Fruit fly (Drosophila melanogaster): ENCODE measurements around the gene CG13950.

Gene CG13950

dm6 chr2L:877002-877401 lies 17.0 kb downstream of the CG13950 start, which contains the start of gene ninaA:
Gene ninaA, plus strand, starts transcription at chr2L:877302.
- no peak for TF ChIP-seq CG32121 (GFP tag; IDR thresholded peaks at IDR 0.05)
- no peak for TF ChIP-seq Snoo (tag; optimal IDR thresholded peaks at IDR 0.05)
- TF ChIP-seq Pif1B (GFP tag; optimal IDR thresholded peaks at IDR 0.05) = no peak
- TF ChIP-seq CG12605 (GFP tag; IDR thresholded peaks at IDR 0.05) = no peak
- TF ChIP-seq Ets98B (GFP tag; IDR thresholded peaks at IDR 0.05) = no peak
- no peak for TF ChIP-seq CG9948 (tag; optimal IDR thresholded peaks at IDR 0.05)
- no peak for TF ChIP-seq CG17806 (tag; optimal IDR thresholded peaks at IDR 0.05)
- no peak for TF ChIP-seq CG8159 (tag; optimal IDR thresholded peaks at IDR 0.05)
- no peak for TF ChIP-seq CG13204 (GFP tag; optimal IDR thresholded peaks at IDR 0.05)
- TF ChIP-seq Pif1A (GFP tag; optimal IDR thresholded peaks at IDR 0.05) = no peak
- TF ChIP-seq CG4496 (GFP tag; IDR thresholded peaks at IDR 0.05) = no peak
- no peak for TF ChIP-seq CG34367 (tag; optimal IDR thresholded peaks at IDR 0.05)
- no peak for TF ChIP-seq rn (GFP tag; IDR thresholded peaks at IDR 0.05)
- TF ChIP-seq CG14655 (GFP tag; optimal IDR thresholded peaks at IDR 0.05) = no peak
- TF ChIP-seq CG10348 (GFP tag; IDR thresholded peaks at IDR 0.05) = no peak
- no peak for TF ChIP-seq EcR (GFP tag; optimal IDR thresholded peaks at IDR 0.05)
- TF ChIP-seq D1 (tag; optimal IDR thresholded peaks at IDR 0.05) = no peak
- no peak for TF ChIP-seq gl (tag; optimal IDR thresholded peaks at IDR 0.05)
- no peak for TF ChIP-seq CG15710 (tag; optimal IDR thresholded peaks at IDR 0.05)

DNA sequence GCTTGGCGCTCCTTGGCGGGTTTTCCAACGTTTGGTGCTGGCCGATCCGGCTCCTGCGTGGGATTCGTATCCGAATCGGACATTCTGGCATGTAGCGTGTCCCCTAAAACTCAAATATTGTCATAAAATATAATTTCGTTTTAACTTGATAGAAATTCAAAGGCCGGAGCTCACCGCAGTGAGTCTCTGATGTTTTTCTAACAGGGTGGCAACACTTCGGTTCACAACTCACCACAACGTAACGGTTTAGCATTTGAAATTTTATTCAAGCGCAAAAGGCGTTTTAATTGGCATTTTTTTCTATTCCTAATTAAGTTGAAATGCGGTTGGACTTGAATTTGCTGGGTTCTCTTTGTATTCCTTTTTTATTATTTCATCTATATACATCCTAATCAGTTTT lies 25.0 kb downstream of the CG13950 start, which contains the start of gene CG15824:
Gene CG15824, minus strand, starts transcription at position 172 of the 400 bp plus-strand sequence.
- no peak for TF ChIP-seq Snoo (tag; optimal IDR thresholded peaks at IDR 0.05)
- no peak for TF ChIP-seq Pif1A (GFP tag; optimal IDR thresholded peaks at IDR 0.05)
- TF ChIP-seq EcR (GFP tag; optimal IDR thresholded peaks at IDR 0.05) = no peak
- TF ChIP-seq CG34367 (tag; optimal IDR thresholded peaks at IDR 0.05) = no peak
- no peak for TF ChIP-seq fd96Ca (GFP tag; IDR thresholded peaks at IDR 0.05)
- TF ChIP-seq gl (tag; optimal IDR thresholded peaks at IDR 0.05) = no peak
- TF ChIP-seq CG8159 (tag; optimal IDR thresholded peaks at IDR 0.05) = no peak
- no peak for TF ChIP-seq Pif1B (GFP tag; optimal IDR thresholded peaks at IDR 0.05)
- TF ChIP-seq Ets98B (GFP tag; IDR thresholded peaks at IDR 0.05) = no peak
- TF ChIP-seq CG12605 (GFP tag; IDR thresholded peaks at IDR 0.05) = no peak
- no peak for TF ChIP-seq CG14655 (GFP tag; optimal IDR thresholded peaks at IDR 0.05)
- TF ChIP-seq CG4496 (GFP tag; IDR thresholded peaks at IDR 0.05) = no peak
- TF ChIP-seq rn (GFP tag; IDR thresholded peaks at IDR 0.05) = no peak
- TF ChIP-seq CG13204 (GFP tag; optimal IDR thresholded peaks at IDR 0.05) = no peak
- no peak for TF ChIP-seq CG15710 (tag; optimal IDR thresholded peaks at IDR 0.05)
- TF ChIP-seq CG8301 (tag; optimal IDR thresholded peaks at IDR 0.05) = no peak

DNA sequence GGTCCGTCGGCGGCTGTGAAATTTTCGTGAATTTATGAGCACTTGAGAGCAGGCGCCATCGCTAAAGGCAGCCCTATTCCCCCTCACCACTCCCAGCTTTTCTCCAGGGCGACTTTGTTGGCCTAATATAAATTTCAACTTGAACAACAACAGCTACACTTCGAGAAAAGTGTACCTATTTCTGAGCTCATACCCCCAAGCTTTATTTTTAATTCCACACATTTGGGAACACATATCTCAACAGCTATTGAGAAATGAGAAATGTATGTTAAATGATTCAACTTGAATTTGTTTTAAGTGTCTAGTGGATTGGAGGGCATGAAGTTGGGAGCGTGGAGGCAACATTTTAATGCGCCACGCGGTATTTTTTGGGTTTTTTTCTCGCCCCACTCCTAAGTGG lies 26.7 kb downstream of the CG13950 start:
- TF ChIP-seq CG17806 (tag; optimal IDR thresholded peaks at IDR 0.05) (no peak), Pif1B (GFP tag; optimal IDR thresholded peaks at IDR 0.05) (no peak), CG12605 (GFP tag; IDR thresholded peaks at IDR 0.05) (no peak), rn (GFP tag; IDR thresholded peaks at IDR 0.05) (no peak), CG4496 (GFP tag; IDR thresholded peaks at IDR 0.05) (no peak), EcR (GFP tag; optimal IDR thresholded peaks at IDR 0.05) (no peak), CG10348 (GFP tag; IDR thresholded peaks at IDR 0.05) (no peak), gl (tag; optimal IDR thresholded peaks at IDR 0.05) (no peak), CG34367 (tag; optimal IDR thresholded peaks at IDR 0.05) (no peak), Pif1A (GFP tag; optimal IDR thresholded peaks at IDR 0.05) (no peak), CG32121 (GFP tag; IDR thresholded peaks at IDR 0.05) (no peak), fd96Ca (GFP tag; IDR thresholded peaks at IDR 0.05) (no peak), Ets98B (GFP tag; IDR thresholded peaks at IDR 0.05) (no peak), CG13204 (GFP tag; optimal IDR thresholded peaks at IDR 0.05) (no peak), CG14655 (GFP tag; optimal IDR thresholded peaks at IDR 0.05) (no peak), Snoo (tag; optimal IDR thresholded peaks at IDR 0.05) (no peak), D1 (tag; optimal IDR thresholded peaks at IDR 0.05) (no peak), CG9948 (tag; optimal IDR thresholded peaks at IDR 0.05) (no peak), CG15710 (tag; optimal IDR thresholded peaks at IDR 0.05) (no peak), CG8159 (tag; optimal IDR thresholded peaks at IDR 0.05) (no peak)

dm6 chr2L:887788-888187 lies 27.8 kb downstream of the CG13950 start:
- TF ChIP-seq CG10348 (GFP tag; IDR thresholded peaks at IDR 0.05) = no peak

DNA sequence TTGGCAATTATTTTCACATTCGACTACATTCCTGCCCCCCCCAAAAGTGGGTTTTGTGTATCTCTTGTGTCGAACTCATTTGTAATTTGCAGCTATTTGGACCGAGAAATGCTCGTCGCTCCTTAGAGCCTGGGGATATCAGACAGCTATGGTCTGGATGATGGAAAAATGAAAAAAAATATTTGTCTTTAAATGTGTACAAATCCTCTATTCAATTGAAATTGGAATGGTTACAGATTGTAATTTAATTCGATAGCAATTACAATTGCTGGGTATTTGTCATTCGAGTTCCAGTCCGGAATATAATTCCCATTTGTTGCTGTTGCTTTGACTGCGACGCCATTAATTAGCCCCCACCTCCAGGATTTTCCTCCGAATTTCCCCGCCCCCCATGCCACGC lies 29.8 kb downstream of the CG13950 start:
- TF ChIP-seq CG4496 (GFP tag; IDR thresholded peaks at IDR 0.05) (0 out of 3 replicates have a peak, but pooled peaks have one; percentile 14), fd96Ca (GFP tag; IDR thresholded peaks at IDR 0.05) (0 out of 3 replicates have a peak, but pooled peaks have one; percentile 14), CG32121 (GFP tag; IDR thresholded peaks at IDR 0.05) (no peak)

DNA sequence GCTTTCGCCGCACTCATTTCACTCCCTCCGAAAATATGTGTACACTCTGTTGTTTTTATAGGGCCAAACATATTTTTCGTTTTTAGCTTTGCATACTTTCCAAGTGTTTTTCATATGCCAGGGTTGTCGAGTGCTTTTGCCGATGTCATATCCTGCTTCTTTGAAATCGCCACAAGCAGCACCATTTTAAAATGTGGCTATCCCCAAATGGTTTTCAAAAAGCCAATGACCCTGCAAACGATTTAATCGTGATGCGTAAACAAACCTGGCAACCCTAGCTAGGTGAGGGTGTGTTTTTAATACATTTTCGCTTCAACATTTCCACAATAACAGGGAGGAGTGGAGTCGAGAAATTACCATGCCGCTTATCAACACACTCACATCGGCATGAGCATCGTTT lies 32.5 kb downstream of the CG13950 start:
- TF ChIP-seq CG15710 (tag; optimal IDR thresholded peaks at IDR 0.05) (no peak), fd96Ca (GFP tag; IDR thresholded peaks at IDR 0.05) (no peak), CG8159 (tag; optimal IDR thresholded peaks at IDR 0.05) (peak; percentile 28)

- TF ChIP-seq CG32121 (GFP tag; IDR thresholded peaks at IDR 0.05) = no peak
- no peak for TF ChIP-seq Ets98B (GFP tag; IDR thresholded peaks at IDR 0.05)
- no peak for TF ChIP-seq Pif1B (GFP tag; optimal IDR thresholded peaks at IDR 0.05)
- TF ChIP-seq CG13204 (GFP tag; optimal IDR thresholded peaks at IDR 0.05) = no peak
- no peak for TF ChIP-seq CG17806 (tag; optimal IDR thresholded peaks at IDR 0.05)
- TF ChIP-seq CG9948 (tag; optimal IDR thresholded peaks at IDR 0.05) = no peak
- TF ChIP-seq CG12605 (GFP tag; IDR thresholded peaks at IDR 0.05) = no peak
- no peak for TF ChIP-seq CG8159 (tag; optimal IDR thresholded peaks at IDR 0.05)
- TF ChIP-seq gl (tag; optimal IDR thresholded peaks at IDR 0.05) = no peak
- TF ChIP-seq CG14655 (GFP tag; optimal IDR thresholded peaks at IDR 0.05) = no peak
- no peak for TF ChIP-seq rn (GFP tag; IDR thresholded peaks at IDR 0.05)
- no peak for TF ChIP-seq CG10348 (GFP tag; IDR thresholded peaks at IDR 0.05)
- no peak for TF ChIP-seq fd96Ca (GFP tag; IDR thresholded peaks at IDR 0.05)
- no peak for TF ChIP-seq CG4496 (GFP tag; IDR thresholded peaks at IDR 0.05)
- TF ChIP-seq Snoo (tag; optimal IDR thresholded peaks at IDR 0.05) = no peak
- TF ChIP-seq Pif1A (GFP tag; optimal IDR thresholded peaks at IDR 0.05) = no peak
- no peak for TF ChIP-seq D1 (tag; optimal IDR thresholded peaks at IDR 0.05)
- no peak for TF ChIP-seq CG8301 (tag; optimal IDR thresholded peaks at IDR 0.05)
- TF ChIP-seq EcR (GFP tag; optimal IDR thresholded peaks at IDR 0.05) = no peak
- no peak for TF ChIP-seq CG15710 (tag; optimal IDR thresholded peaks at IDR 0.05)
Observed at dm6 chr2L:893171-893570, 33.2 kb downstream of the CG13950 start.

All from whole organism, pupa.